Worm (Caenorhabditis elegans) whole organism, young adult: ENCODE results near the gene ipla-1.

ENCODE experiments used
- B0035.1 ChIP-seq: sonication (generic microtip); optimal IDR thresholded peaks from 2 replicates; lab custom pipeline; 2016; ENCODE audit warnings: missing genetic modification characterization, mild to moderate bottlenecking, missing compliant biosample characterization, missing genotype, missing genetic modification reagents
- B0261.1 ChIP-seq: sonication (generic microtip); optimal IDR thresholded peaks from 2 replicates; lab custom pipeline; 2016; ENCODE audit warnings: mild to moderate bottlenecking, missing genetic modification characterization, moderate library complexity, missing compliant biosample characterization
- B0336.3 ChIP-seq: fragments of 200-800 bp; sonication (Bioruptor generic); IDR thresholded peaks from 2 replicates; pipeline ENCODE4 v1.3.6; 2022; ENCODE audit warnings: missing genetic modification characterization, missing compliant biosample characterization
- C06A6.2 ChIP-seq: fragments of 200-800 bp; sonication (Bioruptor generic); conservative IDR thresholded peaks from 2 replicates; pipeline ENCODE4 v1.3.6; 2022; ENCODE audit warnings: missing genetic modification characterization, missing compliant biosample characterization
- F10E7.11 ChIP-seq: sonication (generic microtip); optimal IDR thresholded peaks from 2 replicates; lab custom pipeline; 2017; ENCODE audit warnings: mild to moderate bottlenecking, missing genetic modification characterization, moderate library complexity, missing compliant biosample characterization
- F33H1.4 ChIP-seq: fragments of 200-800 bp; sonication (Bioruptor generic); IDR thresholded peaks from 2 replicates; pipeline ENCODE4 v1.3.6; 2022; ENCODE audit warnings: missing genetic modification reagents, missing genetic modification characterization, missing compliant biosample characterization
- F57C9.4 ChIP-seq: sonication (generic microtip); optimal IDR thresholded peaks from 2 replicates; lab custom pipeline; 2017; ENCODE audit warnings: mild to moderate bottlenecking, missing genetic modification characterization, missing compliant biosample characterization
- K12H6.12 ChIP-seq: fragments of 200-800 bp; sonication (Bioruptor generic); optimal IDR thresholded peaks from 2 replicates; lab custom pipeline; 2018; ENCODE audit warnings: mild to moderate bottlenecking, missing genetic modification characterization, missing compliant biosample characterization
- Y53G8AR.9 ChIP-seq: fragments of 200-800 bp; sonication (Bioruptor generic); conservative IDR thresholded peaks from 2 replicates; pipeline ENCODE4 v1.3.6; 2022; ENCODE audit warnings: missing genetic modification reagents, missing genetic modification characterization, missing compliant biosample characterization
- Y56A3A.18 ChIP-seq: fragments of 200-800 bp; sonication (Bioruptor generic); IDR thresholded peaks from 2 replicates; pipeline ENCODE4 v1.3.6; 2022; ENCODE audit warnings: missing genetic modification reagents, missing genetic modification characterization, missing compliant biosample characterization
- Y95B8A.8 ChIP-seq: fragments of 200-800 bp; sonication (Bioruptor generic); IDR thresholded peaks from 2 replicates; pipeline ENCODE4 v1.3.6; 2022; ENCODE audit warnings: missing genetic modification reagents, missing genetic modification characterization, missing compliant biosample characterization
- ZK185.1 ChIP-seq: sonication (generic microtip); optimal IDR thresholded peaks from 2 replicates; lab custom pipeline; 2016; ENCODE audit warnings: mild to moderate bottlenecking, missing genetic modification characterization, missing compliant biosample characterization; ENCODE audit not compliant: poor library complexity, severe bottlenecking
- aptf-3 ChIP-seq: fragments of 200-800 bp; sonication (Bioruptor generic); IDR thresholded peaks from 2 replicates; pipeline ENCODE4 v1.3.6; 2022; ENCODE audit warnings: missing genetic modification characterization, missing compliant biosample characterization
- atf-7 ChIP-seq: sonication (generic microtip); optimal IDR thresholded peaks from 2 replicates; lab custom pipeline; 2017; ENCODE audit warnings: mild to moderate bottlenecking, missing genetic modification characterization, missing compliant biosample characterization
- attf-6 ChIP-seq: fragments of 200-800 bp; sonication (Bioruptor generic); IDR thresholded peaks from 2 replicates; pipeline ENCODE4 v1.3.6; 2022; ENCODE audit warnings: missing genetic modification reagents, missing genetic modification characterization, missing compliant biosample characterization
- bed-1 ChIP-seq: fragments of 200-800 bp; sonication (Bioruptor generic); IDR thresholded peaks from 2 replicates; pipeline ENCODE4 v1.3.6; 2022; ENCODE audit warnings: missing genetic modification reagents, missing genetic modification characterization, missing compliant biosample characterization
- chd-7 ChIP-seq: sonication (generic microtip); optimal IDR thresholded peaks from 2 replicates; lab custom pipeline; 2016; ENCODE audit warnings: mild to moderate bottlenecking, missing genetic modification characterization, moderate library complexity, missing compliant biosample characterization
- dpff-1 ChIP-seq: sonication (generic microtip); optimal IDR thresholded peaks from 2 replicates; lab custom pipeline; 2017; ENCODE audit warnings: mild to moderate bottlenecking, missing genetic modification characterization, missing compliant biosample characterization
- efl-1 ChIP-seq: fragments of 150-350 bp; optimal IDR thresholded peaks from 2 replicates; lab custom pipeline; 2014; ENCODE audit warnings: missing biosample characterization, missing genetic modification reagents, missing genetic modification characterization
- hmg-1.2 ChIP-seq: fragments of 200-800 bp; sonication (Bioruptor generic); IDR thresholded peaks from 2 replicates; pipeline ENCODE4 v1.3.6; 2022; ENCODE audit warnings: missing genetic modification reagents, missing genetic modification characterization, missing compliant biosample characterization
- hmg-20 ChIP-seq: fragments of 200-800 bp; sonication (Bioruptor generic); IDR thresholded peaks from 2 replicates; pipeline ENCODE4 v1.3.6; 2022; ENCODE audit warnings: missing genetic modification reagents, missing genetic modification characterization, missing compliant biosample characterization
- hrde-1 ChIP-seq: sonication (generic microtip); optimal IDR thresholded peaks from 2 replicates; lab custom pipeline; 2016; ENCODE audit warnings: missing genetic modification characterization, mild to moderate bottlenecking, missing compliant biosample characterization, moderate library complexity, missing genotype, missing genetic modification reagents, borderline replicate concordance
- let-526 ChIP-seq: fragments of 200-800 bp; sonication (Bioruptor generic); IDR thresholded peaks from 2 replicates; pipeline ENCODE4 v1.3.6; 2022; ENCODE audit warnings: missing genetic modification reagents, missing genetic modification characterization, missing compliant biosample characterization
- lin-26 ChIP-seq: fragments of 200-800 bp; sonication (Bioruptor generic); IDR thresholded peaks from 2 replicates; pipeline ENCODE4 v1.3.6; 2022; ENCODE audit warnings: missing genetic modification reagents, missing genetic modification characterization, missing compliant biosample characterization
- lin-35 ChIP-seq, 3 experiments: fragments of 150-350 bp in 2 of 3; sonication (generic microtip) in 1 of 3; optimal IDR thresholded peaks; 2 replicates each; lab custom pipeline; 2014 to 2018; ENCODE audit warnings: missing biosample characterization in 3 of 3, missing genetic modification characterization in 3 of 3, missing genetic modification reagents in 3 of 3
- lsy-27 ChIP-seq: sonication (generic microtip); optimal IDR thresholded peaks from 2 replicates; lab custom pipeline; 2017; ENCODE audit warnings: missing genetic modification characterization, mild to moderate bottlenecking, missing compliant biosample characterization, antibody characterized with exemption, missing genotype, borderline replicate concordance; ENCODE audit not compliant: insufficient read depth
- madf-8 ChIP-seq: fragments of 200-800 bp; sonication (Bioruptor generic); conservative IDR thresholded peaks from 2 replicates; pipeline ENCODE4 v1.3.6; 2022; ENCODE audit warnings: missing genetic modification reagents, missing genetic modification characterization, missing compliant biosample characterization
- mcd-1 ChIP-seq: fragments of 200-800 bp; sonication (Bioruptor generic); IDR thresholded peaks from 2 replicates; pipeline ENCODE4 v1.3.6; 2022; ENCODE audit warnings: missing genetic modification reagents, missing genetic modification characterization, missing compliant biosample characterization
- mel-28 ChIP-seq: sonication (generic microtip); optimal IDR thresholded peaks from 2 replicates; lab custom pipeline; 2016; ENCODE audit warnings: borderline replicate concordance, mild to moderate bottlenecking, missing genetic modification characterization, missing compliant biosample characterization
- nfya-1 ChIP-seq: sonication (generic microtip); optimal IDR thresholded peaks from 2 replicates; lab custom pipeline; 2017; ENCODE audit warnings: antibody characterized with exemption, missing compliant biosample characterization, missing genetic modification characterization, borderline replicate concordance; ENCODE audit not compliant: insufficient read depth
- nhr-80 ChIP-seq: sonication (generic microtip); optimal IDR thresholded peaks from 2 replicates; lab custom pipeline; 2016; ENCODE audit warnings: missing genetic modification characterization, missing compliant biosample characterization
- nhr-90 ChIP-seq: sonication (generic microtip); optimal IDR thresholded peaks from 2 replicates; lab custom pipeline; 2016; ENCODE audit warnings: missing genotype, mild to moderate bottlenecking, missing genetic modification characterization, missing compliant biosample characterization
- snpc-4 ChIP-seq, 5 experiments: fragments of 150-350 bp in 1 of 5; sonication (generic microtip) in 4 of 5; optimal IDR thresholded peaks; 2 replicates each; lab custom pipeline; 2014 to 2018; ENCODE audit warnings: missing genetic modification characterization in 5 of 5, missing biosample characterization in 3 of 5, antibody characterized with exemption in 2 of 5, mild to moderate bottlenecking in 2 of 5, missing compliant biosample characterization in 2 of 5, missing genotype in 2 of 5, moderate library complexity in 2 of 5, missing genetic modification reagents in 1 of 5
- somi-1 ChIP-seq: fragments of 200-800 bp; sonication (Bioruptor generic); optimal IDR thresholded peaks from 2 replicates; lab custom pipeline; 2018; ENCODE audit warnings: mild to moderate bottlenecking, missing genetic modification characterization, missing compliant biosample characterization
- tbp1 ChIP-seq: fragments of 200-800 bp; sonication (Bioruptor generic); optimal IDR thresholded peaks from 2 replicates; lab custom pipeline; 2018; ENCODE audit warnings: mild to moderate bottlenecking, missing genetic modification characterization, missing compliant biosample characterization
- tbx-9 ChIP-seq: sonication (generic microtip); optimal IDR thresholded peaks from 2 replicates; lab custom pipeline; 2016; ENCODE audit warnings: borderline replicate concordance, missing genetic modification characterization, inconsistent platforms, missing compliant biosample characterization
- unc-62 ChIP-seq: fragments of 150-350 bp; optimal IDR thresholded peaks from 2 replicates; lab custom pipeline; 2014; ENCODE audit warnings: missing biosample characterization, missing genetic modification reagents, missing genetic modification characterization
- xnd-1 ChIP-seq: sonication (generic microtip); optimal IDR thresholded peaks from 2 replicates; lab custom pipeline; 2016; ENCODE audit warnings: missing genotype, missing genetic modification reagents, missing genetic modification characterization, missing compliant biosample characterization
- zfh-2 ChIP-seq: fragments of 200-800 bp; sonication (Bioruptor generic); conservative IDR thresholded peaks from 2 replicates; pipeline ENCODE4 v1.3.6; 2022; ENCODE audit warnings: missing genetic modification reagents, missing genetic modification characterization, missing compliant biosample characterization
- ztf-22 ChIP-seq: fragments of 200-800 bp; sonication (Bioruptor generic); optimal IDR thresholded peaks from 2 replicates; lab custom pipeline; 2018; ENCODE audit warnings: mild to moderate bottlenecking, missing genetic modification characterization, moderate library complexity, missing compliant biosample characterization
- ztf-28 ChIP-seq: fragments of 200-800 bp; sonication (Bioruptor generic); IDR thresholded peaks from 2 replicates; pipeline ENCODE4 v1.3.6; 2022; ENCODE audit warnings: missing genetic modification reagents, missing genetic modification characterization, missing compliant biosample characterization
- ztf-6 ChIP-seq: fragments of 200-800 bp; sonication (Bioruptor generic); IDR thresholded peaks from 2 replicates; pipeline ENCODE4 v1.3.6; 2022; ENCODE audit warnings: missing genetic modification reagents, missing genetic modification characterization, missing compliant biosample characterization

Gene ipla-1

DNA sequence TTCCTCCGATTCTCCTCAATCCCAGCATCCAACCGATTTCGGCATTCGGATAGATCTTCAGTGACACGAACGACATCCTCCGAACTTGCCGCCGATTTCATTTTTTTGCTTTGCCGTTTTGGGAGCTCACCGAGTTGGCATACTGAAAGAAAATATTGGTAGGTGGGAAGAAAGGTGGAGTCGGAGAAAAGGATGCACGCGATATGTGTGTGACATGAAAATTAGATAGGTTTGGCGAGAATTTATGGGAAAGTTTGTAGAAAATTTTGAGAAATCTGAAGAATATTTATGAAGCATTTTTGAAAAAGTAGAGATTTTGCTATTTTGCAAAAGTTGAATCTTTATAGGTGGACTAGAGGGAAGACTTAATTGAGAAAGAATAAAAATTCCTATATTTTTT is 37.1 kb upstream of the ipla-1 start, which contains the start of gene che-10:
TSS of gene che-10 (minus strand) at position 101 of the 400 bp plus-strand sequence.
- TF ChIP-seq madf-8 (no peak), hmg-1.2 (GFP tag; lab: Robert Waterston, UW) (no peak), chd-7 (tag; lab: Kevin White, UChicago) (no peak), Y95B8A.8 (GFP tag; lab: Robert Waterston, UW) (no peak), nhr-80 (tag; lab: Kevin White, UChicago) (no peak)

DNA sequence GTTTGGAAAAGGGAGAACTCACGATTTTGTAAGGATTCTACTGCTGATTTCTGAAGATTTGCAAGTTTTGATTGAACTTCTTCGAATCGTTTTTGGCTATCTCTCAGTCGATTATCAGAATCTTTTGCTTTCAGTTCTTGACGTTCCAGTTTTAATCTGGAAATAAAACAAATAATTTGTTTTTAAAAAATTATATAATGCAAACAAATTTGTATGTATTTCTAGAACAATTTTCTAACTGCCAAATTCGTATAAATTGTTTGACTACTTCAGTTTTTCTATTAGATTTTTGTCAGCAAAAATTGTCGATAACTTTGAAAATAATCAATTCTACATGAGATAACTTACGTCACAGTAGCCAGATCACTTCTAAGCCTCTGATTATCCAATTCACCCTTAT is 30.3 kb upstream of the ipla-1 start:
- no peak for TF ChIP-seq mel-28

DNA sequence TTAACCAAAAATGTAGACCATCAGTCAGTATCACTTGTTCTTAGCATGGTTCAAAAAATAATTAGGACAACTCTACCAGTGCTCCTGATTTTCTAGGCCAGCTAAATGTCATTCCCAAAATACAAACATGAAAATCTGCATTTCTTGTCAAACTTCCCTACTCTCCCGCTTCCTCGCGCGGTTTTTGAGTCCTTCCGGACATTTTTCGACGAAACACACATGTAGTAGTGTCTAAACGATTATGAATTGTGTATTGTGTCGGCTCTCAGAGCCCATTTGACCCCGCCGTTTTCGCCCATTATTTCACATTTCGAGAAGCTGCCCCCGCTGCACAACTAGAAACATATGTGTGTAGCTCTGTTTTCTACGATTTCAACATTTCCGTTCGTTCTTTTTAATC is 25.4 kb upstream of the ipla-1 start, which contains the start of gene F35D11.1:
TSS of gene F35D11.1 (plus strand) at position 301 of the 400 bp plus-strand sequence.
- TF ChIP-seq B0035.1 (tag; lab: Kevin White, UChicago) (no peak), F33H1.4 (GFP tag; lab: Robert Waterston, UW) (no peak), chd-7 (tag; lab: Kevin White, UChicago) (no peak), ztf-22 (no peak), snpc-4 (GFP tag; optimal IDR thresholded peaks at IDR 0.05; lab: Kevin White, UChicago) (no peak), snpc-4 (tag; optimal IDR thresholded peaks at IDR 0.05; lab: Kevin White, UChicago) (no peak), efl-1 (no peak), nhr-90 (tag; lab: Kevin White, UChicago) (no peak), C06A6.2 (GFP tag; lab: Robert Waterston, UW) (no peak), F57C9.4 (no peak), madf-8 (no peak), F10E7.11 (no peak), hmg-20 (GFP tag; lab: Robert Waterston, UW) (no peak), K12H6.12 (tag; lab: Kevin White, UChicago) (no peak), unc-62 (GFP tag; lab: Kevin White, UChicago) (no peak), lin-35 (GFP tag; optimal IDR thresholded peaks at IDR 0.05; lab: Kevin White, UChicago) (no peak)

DNA sequence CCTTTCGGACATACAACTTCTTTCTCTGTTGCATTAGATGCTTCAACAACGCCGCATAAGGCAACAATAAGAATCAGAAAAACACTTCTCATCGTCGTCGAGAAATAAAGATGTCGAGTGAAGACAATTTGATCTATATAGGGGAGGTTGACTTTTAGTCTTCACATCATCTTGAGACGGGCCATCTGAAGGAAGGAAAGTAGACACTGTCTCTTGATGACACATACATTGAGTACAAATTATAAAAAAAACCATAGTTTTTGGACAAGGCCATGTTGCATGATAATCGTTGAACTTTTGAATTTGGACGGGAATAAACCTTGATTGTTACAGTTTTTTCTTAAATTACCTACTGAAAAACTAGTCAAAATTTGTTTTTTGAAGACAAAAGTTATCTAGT is 20.5 kb upstream of the ipla-1 start, which contains the start of gene clec-139:
TSS of gene clec-139 (minus strand) at position 101 of the 400 bp plus-strand sequence.
- TF ChIP-seq lsy-27 (tag; lab: Kevin White, UChicago): no peak
- TF ChIP-seq zfh-2: no peak
- TF ChIP-seq lin-26: no peak
- no peak for TF ChIP-seq hrde-1 (tag; lab: Kevin White, UChicago)
- TF ChIP-seq Y95B8A.8 (GFP tag; lab: Robert Waterston, UW): no peak
- TF ChIP-seq tbp1: no peak
- TF ChIP-seq dpff-1 (tag; lab: Kevin White, UChicago): no peak
- no peak for TF ChIP-seq madf-8
- TF ChIP-seq Y56A3A.18 (GFP tag; lab: Robert Waterston, UW): no peak
- TF ChIP-seq ztf-6: no peak
- no peak for TF ChIP-seq ZK185.1 (tag; lab: Kevin White, UChicago)

DNA sequence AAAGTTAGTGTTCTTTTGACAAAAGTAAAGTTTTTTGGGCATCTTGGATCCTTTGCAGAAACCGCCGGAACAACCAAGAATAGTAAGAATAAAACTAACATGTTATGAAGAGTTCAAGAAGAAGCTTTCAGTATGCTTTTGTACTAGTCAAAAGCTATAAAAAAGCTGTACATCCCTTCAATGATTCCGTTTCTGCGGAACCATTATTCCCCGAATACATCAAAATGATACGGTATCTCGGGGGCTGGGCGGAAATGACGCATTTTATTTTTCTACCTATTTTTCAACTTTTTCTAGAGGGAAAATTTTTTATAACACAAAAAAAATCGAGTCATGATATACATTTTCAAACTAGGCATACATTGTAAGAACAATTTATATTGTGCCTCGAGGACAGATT is 18.5 kb upstream of the ipla-1 start, which contains the start of gene clec-138:
TSS of gene clec-138 (minus strand) at position 101 of the 400 bp plus-strand sequence.
- TF ChIP-seq B0261.1 (tag; lab: Kevin White, UChicago) (no peak), attf-6 (GFP tag; lab: Robert Waterston, UW) (no peak), atf-7 (no peak), Y53G8AR.9 (GFP tag; lab: Robert Waterston, UW) (no peak), somi-1 (GFP tag; lab: Kevin White, UChicago) (no peak), tbx-9 (tag; lab: Kevin White, UChicago) (no peak), bed-1 (GFP tag; lab: Robert Waterston, UW) (no peak), ztf-28 (GFP tag; lab: Robert Waterston, UW) (no peak), aptf-3 (no peak), let-526 (GFP tag; lab: Robert Waterston, UW) (no peak), C06A6.2 (GFP tag; lab: Robert Waterston, UW) (no peak), mcd-1 (GFP tag; lab: Robert Waterston, UW) (no peak), B0336.3 (no peak), xnd-1 (tag; lab: Kevin White, UChicago) (no peak), nfya-1 (tag; lab: Kevin White, UChicago) (no peak), hmg-1.2 (GFP tag; lab: Robert Waterston, UW) (no peak)
